Fruit fly (Drosophila melanogaster): ENCODE results near the gene CG3568.

CG3568 gene

dm6 chrX:4505318-4505717 lies 37.1 kb upstream of the CG3568 start (continued):
- TF ChIP-seq lmd (GFP tag; IDR thresholded peaks at IDR 0.05) (peak; percentile 17; the same call in 1 of the 2 replicates), lab (GFP tag; optimal IDR thresholded peaks at IDR 0.05) (peak; percentile 14), sens (GFP tag) (peak; percentile 73), CG18262 (tag; optimal IDR thresholded peaks at IDR 0.05) (no peak), Elba2 (GFP tag; optimal IDR thresholded peaks at IDR 0.05) (no peak), CG12104 (GFP tag; optimal IDR thresholded peaks at IDR 0.05) (no peak), CG10979 (tag; optimal IDR thresholded peaks at IDR 0.05) (peak; percentile 36), dmrt99B (tag; optimal IDR thresholded peaks at IDR 0.05) (peak; percentile 49), sc (optimal IDR thresholded peaks at IDR 0.05) (no peak), sc (GFP tag; optimal IDR thresholded peaks at IDR 0.05) (no peak), CG31441 (GFP tag; IDR thresholded peaks at IDR 0.05) (peak; percentile 23; the same call in 1 of the 2 replicates), toy (GFP tag; IDR thresholded peaks at IDR 0.05) (no peak), Mad (GFP tag; optimal IDR thresholded peaks at IDR 0.05) (no peak), Hmr (GFP tag; optimal IDR thresholded peaks at IDR 0.05) (peak; percentile 18), CG6689 (GFP tag; IDR thresholded peaks at IDR 0.05) (peak; percentile 48; the same call in 1 of the 2 replicates), Ssrp (tag; optimal IDR thresholded peaks at IDR 0.05) (peak; percentile 13), CG4730 (GFP tag; IDR thresholded peaks at IDR 0.05) (0 out of 2 replicates have a peak, but pooled peaks have one; percentile 9), CG7839 (tag; optimal IDR thresholded peaks at IDR 0.05) (peak; percentile 38), CG10267 (tag; optimal IDR thresholded peaks at IDR 0.05) (peak; percentile 10), CG10654 (GFP tag; optimal IDR thresholded peaks at IDR 0.05) (no peak), ci (GFP tag; IDR thresholded peaks at IDR 0.05) (0 out of 3 replicates have a peak, but pooled peaks have one; percentile 33), otp (GFP tag; IDR thresholded peaks at IDR 0.05) (no peak), CG15269 (tag; optimal IDR thresholded peaks at IDR 0.05) (peak; percentile 17), Fer2 (tag; optimal IDR thresholded peaks at IDR 0.05) (no peak), az2 (GFP tag; optimal IDR thresholded peaks at IDR 0.05) (peak; percentile 4), Hr51 (GFP tag; optimal IDR thresholded peaks at IDR 0.05) (peak in 1 of 2 experiments; percentile 31), sna (GFP tag; IDR thresholded peaks at IDR 0.05; ENCODE audit: partially characterized antibody) (no peak), CG33557 (GFP tag; optimal IDR thresholded peaks at IDR 0.05) (no peak), Xrp1 (GFP tag; IDR thresholded peaks at IDR 0.05) (peak; percentile 61; the same call in 1 of the 2 replicates), CG6254 (GFP tag; optimal IDR thresholded peaks at IDR 0.05) (peak; percentile 5), HLH4C (GFP tag; IDR thresholded peaks at IDR 0.05; ENCODE audit: partially characterized antibody) (no peak), Pdp1 (GFP tag; optimal IDR thresholded peaks at IDR 0.05) (peak; percentile 5 to 26), pan (optimal IDR thresholded peaks at IDR 0.05) (no peak), pan (GFP tag; optimal IDR thresholded peaks at IDR 0.05 in 1 of 2, IDR thresholded peaks at IDR 0.05 in 1 of 2) (peak in 1 of 2 experiments; percentile 42), klu (GFP tag; IDR thresholded peaks at IDR 0.05) (no peak), CG1792 (GFP tag; optimal IDR thresholded peaks at IDR 0.05) (peak; percentile 1), Adf1 (GFP tag; IDR thresholded peaks at IDR 0.05) (no peak), Hr3 (GFP tag; optimal IDR thresholded peaks at IDR 0.05) (no peak), dpn (GFP tag; optimal IDR thresholded peaks at IDR 0.05) (no peak), CG13775 (GFP tag; optimal IDR thresholded peaks at IDR 0.05) (peak; percentile 11), CG11723 (GFP tag; optimal IDR thresholded peaks at IDR 0.05) (no peak), CG5245 (GFP tag; optimal IDR thresholded peaks at IDR 0.05) (peak; percentile 10), ham (GFP tag; IDR thresholded peaks at IDR 0.05) (no peak), CG17328 (GFP tag; IDR thresholded peaks at IDR 0.05) (peak; percentile 43; the same call in 1 of the 2 replicates), eyg (GFP tag; optimal IDR thresholded peaks at IDR 0.05) (no peak), Dp (GFP tag; optimal IDR thresholded peaks at IDR 0.05) (no peak), CG8388 (GFP tag; optimal IDR thresholded peaks at IDR 0.05) (peak; percentile 37), Xbp1 (GFP tag; optimal IDR thresholded peaks at IDR 0.05) (peak; percentile 37), bsh (GFP tag; optimal IDR thresholded peaks at IDR 0.05) (peak in 1 of 2 experiments; percentile 39), Ptx1 (GFP tag; IDR thresholded peaks at IDR 0.05) (0 out of 2 replicates have a peak, but pooled peaks have one; percentile 17)
